Fruit fly (Drosophila melanogaster) S2 (cell line): ENCODE results near the gene Spec2.

Source experiments
- CG8478 ChIP-seq: fragments of >200 bp; optimal IDR thresholded peaks from 2 replicates; lab custom pipeline; 2018
- CTCF ChIP-seq, 2 experiments: fragments of >200 bp; optimal IDR thresholded peaks; 2 replicates each; lab custom pipeline; 2018

- no peak for TF ChIP-seq CG8478
- no peak for TF ChIP-seq CTCF (optimal IDR thresholded peaks at IDR 0.05; lab: Kevin White, UChicago)
These were observed 11.4 kb downstream of the Spec2 start, which contains the start of gene Rga for dm6 chr3R:5612372-5613113.
